Worm (Caenorhabditis elegans) whole organism, L3 larva: ENCODE measurements around the gene W03F9.1.

Experiments
- mdl-1 ChIP-seq: fragments of 150-350 bp; optimal IDR thresholded peaks from 2 replicates; lab custom pipeline; 2014; ENCODE audit warnings: missing biosample characterization, missing genetic modification characterization
- nhr-25 ChIP-seq: sonication (generic microtip); optimal IDR thresholded peaks from 2 replicates; lab custom pipeline; 2017; ENCODE audit warnings: missing biosample characterization, missing genetic modification characterization
- snpc-4 ChIP-seq: fragments of 150-350 bp; optimal IDR thresholded peaks from 2 replicates; lab custom pipeline; 2014; ENCODE audit warnings: missing biosample characterization, missing genetic modification characterization

DNA sequence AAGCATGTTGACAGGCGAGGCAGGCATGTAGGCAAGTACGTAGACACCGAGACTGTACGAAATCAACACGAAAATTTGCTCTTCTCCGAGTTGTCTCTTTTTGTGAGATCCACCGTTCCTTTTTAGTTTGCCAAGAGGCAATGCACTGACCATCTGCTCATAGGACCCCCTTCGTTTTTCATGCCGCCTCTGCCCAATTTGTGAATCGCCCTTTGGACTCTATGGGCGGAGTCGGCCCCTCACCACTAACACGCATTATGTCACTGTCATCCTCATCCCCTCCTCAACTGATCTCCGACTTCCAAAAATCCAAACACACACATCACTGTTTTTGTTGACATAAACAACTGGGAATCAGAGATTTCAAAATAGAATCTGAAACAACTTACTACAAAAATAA lies 27.3 kb upstream of the W03F9.1 start:
- TF ChIP-seq mdl-1 (tag; lab: Kevin White, UChicago): no peak
- TF ChIP-seq snpc-4 (tag; lab: Kevin White, UChicago): no peak
- TF ChIP-seq nhr-25 (tag; lab: Kevin White, UChicago): no peak
